Worm (Caenorhabditis elegans) whole organism, late embryonic: ENCODE measurements around the gene hsp-4.

Experiments
- K02D7.2 ChIP-seq: sonication (generic microtip); optimal IDR thresholded peaks from 2 replicates; lab custom pipeline; 2017; ENCODE audit warnings: mild to moderate bottlenecking, missing genetic modification characterization, missing compliant biosample characterization
- K09A11.1 ChIP-seq: sonication (generic microtip); optimal IDR thresholded peaks from 2 replicates; lab custom pipeline; 2017; ENCODE audit warnings: antibody characterized with exemption, mild to moderate bottlenecking, missing genetic modification characterization, missing compliant biosample characterization; ENCODE audit not compliant: insufficient read depth
- T23F11.4 ChIP-seq: fragments of 200-800 bp; sonication (Bioruptor generic); optimal IDR thresholded peaks from 2 replicates; lab custom pipeline; 2018; ENCODE audit warnings: mild to moderate bottlenecking, missing genetic modification characterization, missing compliant biosample characterization
- ama-1 ChIP-seq: fragments of 150-350 bp; optimal IDR thresholded peaks from 2 replicates; lab custom pipeline; 2014
- elt-4 ChIP-seq: sonication (generic microtip); optimal IDR thresholded peaks from 2 replicates; lab custom pipeline; 2016; ENCODE audit warnings: missing genetic modification characterization, missing compliant biosample characterization
- hlh-30 ChIP-seq: sonication (generic microtip); optimal IDR thresholded peaks from 2 replicates; lab custom pipeline; 2017; ENCODE audit warnings: antibody characterized with exemption, missing genetic modification characterization, missing compliant biosample characterization; ENCODE audit not compliant: insufficient read depth
- lin-11 ChIP-seq: fragments of 200-800 bp; sonication (Bioruptor generic); optimal IDR thresholded peaks from 2 replicates; lab custom pipeline; 2018; ENCODE audit warnings: mild to moderate bottlenecking, missing genetic modification characterization, missing compliant biosample characterization
- pag-3 ChIP-seq: sonication (generic microtip); optimal IDR thresholded peaks from 2 replicates; lab custom pipeline; 2016; ENCODE audit warnings: missing compliant biosample characterization, missing genetic modification characterization, borderline replicate concordance
- ztf-16 ChIP-seq: sonication (generic microtip); optimal IDR thresholded peaks from 2 replicates; lab custom pipeline; 2017; ENCODE audit warnings: missing genetic modification characterization, missing compliant biosample characterization

DNA sequence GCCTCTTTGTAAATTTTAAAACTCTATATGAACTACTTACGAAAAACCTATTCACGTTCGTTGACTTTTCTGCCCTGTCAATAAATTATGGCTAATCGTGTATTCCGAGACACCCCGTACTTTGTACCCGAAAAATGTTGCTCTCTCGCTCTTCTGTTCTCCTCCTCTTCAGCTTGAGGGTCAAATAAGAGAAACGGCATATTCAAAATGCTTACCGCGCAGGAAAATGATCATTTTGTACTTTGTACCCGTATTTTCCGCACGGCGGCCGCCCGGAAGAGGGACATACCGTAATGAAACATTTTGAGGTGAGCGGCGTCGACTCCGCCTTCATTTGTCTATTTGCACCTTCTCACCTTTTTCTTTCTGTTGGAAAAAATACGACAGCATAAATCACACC lies 8.8 kb downstream of the hsp-4 start:
- no peak for TF ChIP-seq K09A11.1 (tag; lab: Kevin White, UChicago)
- no peak for TF ChIP-seq ztf-16 (tag; lab: Kevin White, UChicago)
- no peak for TF ChIP-seq lin-11
- no peak for TF ChIP-seq hlh-30 (tag; lab: Kevin White, UChicago)
- TF ChIP-seq K02D7.2: no peak
- no peak for TF ChIP-seq pag-3 (tag; lab: Kevin White, UChicago)
- TF ChIP-seq elt-4: no peak
- TF ChIP-seq T23F11.4: no peak
- TF ChIP-seq ama-1: no peak
